Worm (Caenorhabditis elegans): Measurements from ENCODE around the gene cnd-1.

The cnd-1 gene

DNA sequence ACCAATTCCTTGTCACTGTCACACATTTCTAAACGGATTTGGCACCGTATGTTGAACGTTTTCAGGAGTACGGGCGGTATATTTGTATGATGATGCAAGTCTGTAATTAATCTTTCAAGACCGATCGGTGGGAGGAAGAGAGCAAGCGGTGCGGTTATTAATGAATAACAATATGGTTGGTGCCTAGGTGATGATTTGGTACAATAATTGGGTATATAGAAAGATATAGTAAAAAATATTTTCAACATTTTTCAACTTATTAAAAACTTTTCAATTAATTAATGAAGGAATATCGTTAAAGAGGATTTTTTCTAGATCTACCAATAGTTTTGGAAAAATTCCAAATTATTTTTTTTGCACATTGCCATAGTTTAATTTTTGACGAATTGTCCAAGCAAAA, at the start of gene cnd-1:
TSS of gene cnd-1 (minus strand) at position 101 of the 400 bp plus-strand sequence.
- TF ChIP-seq ama-1 (optimal IDR thresholded peaks at IDR 0.05) (no peak), pes-1 (GFP tag; IDR thresholded peaks at IDR 0.05) (no peak), flt-1 (GFP tag; IDR thresholded peaks at IDR 0.05) (no peak), aly-1 (tag; optimal IDR thresholded peaks at IDR 0.05) (no peak)

DNA sequence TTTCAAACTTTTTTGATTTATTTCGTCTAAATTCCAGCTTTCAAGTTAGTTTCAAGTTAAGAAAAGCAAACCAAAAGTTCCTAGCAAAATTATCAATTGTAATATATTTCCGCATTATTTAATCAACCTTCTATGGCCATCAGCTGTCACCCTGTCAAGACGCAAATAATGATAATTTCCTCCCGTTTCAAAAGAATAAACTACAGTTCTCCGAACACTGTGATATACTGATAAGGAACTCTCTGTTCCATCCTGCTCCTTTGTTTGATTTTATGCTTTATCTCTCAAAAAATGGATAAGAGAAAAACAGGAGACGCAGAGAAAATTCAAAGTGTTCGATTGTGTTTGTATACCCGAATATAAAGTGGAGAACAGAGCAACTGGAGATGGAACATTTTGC, 46.8 kb upstream of the cnd-1 start:
- TF ChIP-seq ama-1 (optimal IDR thresholded peaks at IDR 0.05) = no peak
- TF ChIP-seq hnd-1 (tag; optimal IDR thresholded peaks at IDR 0.05) = no peak

- TF ChIP-seq aly-1 (tag; optimal IDR thresholded peaks at IDR 0.05) = no peak
Observed at ce11 chrIII:5290230-5290629, 45.8 kb upstream of the cnd-1 start.

ce11 chrIII:5287877-5288276, 43.4 kb upstream of the cnd-1 start, which contains the start of gene T15B12.1:
T15B12.1 (plus strand) TSS chrIII:5288177.
- TF ChIP-seq F13C5.2 (tag; optimal IDR thresholded peaks at IDR 0.05) (no peak), aly-1 (tag; optimal IDR thresholded peaks at IDR 0.05) (no peak), sea-1 (GFP tag; conservative IDR thresholded peaks at IDR 0.05) (no peak), ets-7 (tag; optimal IDR thresholded peaks at IDR 0.05) (no peak), B0310.2 (tag; optimal IDR thresholded peaks at IDR 0.05) (no peak), flt-1 (GFP tag; IDR thresholded peaks at IDR 0.05) (no peak), pes-1 (GFP tag; IDR thresholded peaks at IDR 0.05) (no peak), ama-1 (optimal IDR thresholded peaks at IDR 0.05) (no peak), tbx-37 (GFP tag; conservative IDR thresholded peaks at IDR 0.05) (no peak), scrt-1 (GFP tag; IDR thresholded peaks at IDR 0.05) (no peak), tbx-11 (GFP tag; IDR thresholded peaks at IDR 0.05) (no peak), hmg-4 (GFP tag; optimal IDR thresholded peaks at IDR 0.05) (no peak), ceh-36 (tag; optimal IDR thresholded peaks at IDR 0.05) (no peak), tra-4 (tag; optimal IDR thresholded peaks at IDR 0.05) (no peak), ceh-13 (GFP tag; optimal IDR thresholded peaks at IDR 0.05) (no peak), hnd-1 (tag; optimal IDR thresholded peaks at IDR 0.05) (no peak), hmbx-1 (tag; optimal IDR thresholded peaks at IDR 0.05) (no peak)

- TF ChIP-seq hmg-4 (GFP tag; optimal IDR thresholded peaks at IDR 0.05) = no peak
- TF ChIP-seq ceh-36 (tag; optimal IDR thresholded peaks at IDR 0.05) = no peak
- no peak for TF ChIP-seq tbx-37 (GFP tag; conservative IDR thresholded peaks at IDR 0.05)
- no peak for TF ChIP-seq ceh-13 (GFP tag; optimal IDR thresholded peaks at IDR 0.05)
- TF ChIP-seq F13C5.2 (tag; optimal IDR thresholded peaks at IDR 0.05) = no peak
Observed at ce11 chrIII:5286205-5286604, 41.8 kb upstream of the cnd-1 start, which contains the start of gene ZC395.11. ZC395.11 (minus strand) TSS chrIII:5286305.

- TF ChIP-seq ceh-36 (tag; optimal IDR thresholded peaks at IDR 0.05) (no peak), ets-7 (tag; optimal IDR thresholded peaks at IDR 0.05) (no peak), tra-4 (tag; optimal IDR thresholded peaks at IDR 0.05) (no peak), tbx-37 (GFP tag; conservative IDR thresholded peaks at IDR 0.05) (no peak), aly-1 (tag; optimal IDR thresholded peaks at IDR 0.05) (no peak), tbx-11 (GFP tag; IDR thresholded peaks at IDR 0.05) (no peak), B0310.2 (tag; optimal IDR thresholded peaks at IDR 0.05) (no peak), flt-1 (GFP tag; IDR thresholded peaks at IDR 0.05) (no peak), F13C5.2 (tag; optimal IDR thresholded peaks at IDR 0.05) (no peak), scrt-1 (GFP tag; IDR thresholded peaks at IDR 0.05) (no peak), hmbx-1 (tag; optimal IDR thresholded peaks at IDR 0.05) (no peak), hmg-4 (GFP tag; optimal IDR thresholded peaks at IDR 0.05) (no peak), ama-1 (optimal IDR thresholded peaks at IDR 0.05) (no peak), sea-1 (GFP tag; conservative IDR thresholded peaks at IDR 0.05) (no peak), pes-1 (GFP tag; IDR thresholded peaks at IDR 0.05) (no peak), ceh-13 (GFP tag; optimal IDR thresholded peaks at IDR 0.05) (no peak), hnd-1 (tag; optimal IDR thresholded peaks at IDR 0.05) (no peak)
Observed at ce11 chrIII:5285484-5285883, 41.0 kb upstream of the cnd-1 start.

DNA sequence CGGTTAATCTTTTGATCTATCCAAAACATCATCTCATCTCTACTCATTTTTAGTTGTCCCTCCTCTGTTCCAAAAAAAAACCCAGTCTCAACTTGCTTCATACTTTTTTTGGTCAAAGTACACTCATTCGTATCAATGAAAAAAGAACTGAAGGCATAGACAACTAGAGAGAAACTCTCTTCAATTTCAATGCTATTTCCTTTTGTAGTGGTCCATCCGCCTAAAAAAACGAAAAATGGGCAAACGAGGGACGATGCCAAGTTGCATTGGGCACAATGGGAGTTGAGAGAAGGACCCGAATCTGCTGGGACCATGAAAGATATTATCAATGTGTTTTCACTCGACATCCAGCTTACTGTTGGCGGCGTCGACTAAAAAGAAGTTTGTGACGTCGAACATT, 35.8 kb upstream of the cnd-1 start:
- TF ChIP-seq hmg-4 (GFP tag; optimal IDR thresholded peaks at IDR 0.05) = no peak
- no peak for TF ChIP-seq F13C5.2 (tag; optimal IDR thresholded peaks at IDR 0.05)
- no peak for TF ChIP-seq flt-1 (GFP tag; IDR thresholded peaks at IDR 0.05)
- TF ChIP-seq tra-4 (tag; optimal IDR thresholded peaks at IDR 0.05) = no peak
- TF ChIP-seq ceh-13 (GFP tag; optimal IDR thresholded peaks at IDR 0.05) = no peak
- no peak for TF ChIP-seq B0310.2 (tag; optimal IDR thresholded peaks at IDR 0.05)
- no peak for TF ChIP-seq scrt-1 (GFP tag; IDR thresholded peaks at IDR 0.05)
- TF ChIP-seq sea-1 (GFP tag; conservative IDR thresholded peaks at IDR 0.05) = no peak
- TF ChIP-seq tbx-37 (GFP tag; conservative IDR thresholded peaks at IDR 0.05) = no peak

ce11 chrIII:5277740-5278139, 33.3 kb upstream of the cnd-1 start, which contains the start of gene clk-1:
clk-1 (plus strand) TSS chrIII:5277894.
- TF ChIP-seq ceh-36 (tag; optimal IDR thresholded peaks at IDR 0.05) = no peak

- TF ChIP-seq tbx-11 (GFP tag; IDR thresholded peaks at IDR 0.05) (no peak), hnd-1 (tag; optimal IDR thresholded peaks at IDR 0.05) (no peak), hmbx-1 (tag; optimal IDR thresholded peaks at IDR 0.05) (no peak), hmg-4 (GFP tag; optimal IDR thresholded peaks at IDR 0.05) (no peak), ceh-13 (GFP tag; optimal IDR thresholded peaks at IDR 0.05) (no peak), F13C5.2 (tag; optimal IDR thresholded peaks at IDR 0.05) (peak; percentile 13)
Observed at ce11 chrIII:5274715-5275355, 30.4 kb upstream of the cnd-1 start, which contains the start of the genes daf-41 and toc-1. daf-41 (minus strand) TSS chrIII:5274765. toc-1 (plus strand) TSS chrIII:5275251.

Data from whole organism, early embryonic.